Worm (Caenorhabditis elegans) whole organism, young adult: ENCODE data around the gene R07B1.9.

Experiments used
- ama-1 ChIP-seq, 3 experiments: fragments of 150-350 bp in 1 of 3; sonication (generic microtip) in 2 of 3; optimal IDR thresholded peaks; 2 replicates each; lab custom pipeline; 2014 to 2018; ENCODE audit warnings: missing biosample characterization in 2 of 3, missing genetic modification characterization in 2 of 3, missing genetic modification reagents in 2 of 3
- attf-3 ChIP-seq: fragments of 200-800 bp; sonication (Bioruptor generic); conservative IDR thresholded peaks from 2 replicates; pipeline ENCODE4 v1.3.6; 2022; ENCODE audit warnings: missing genetic modification reagents, missing genetic modification characterization, missing compliant biosample characterization
- attf-5 ChIP-seq: fragments of 200-800 bp; sonication (Bioruptor generic); optimal IDR thresholded peaks from 2 replicates; lab custom pipeline; 2018; ENCODE audit warnings: mild to moderate bottlenecking, missing genetic modification characterization, missing compliant biosample characterization

- TF ChIP-seq ama-1 (optimal IDR thresholded peaks at IDR 0.05; lab: Kevin White, UChicago) (no peak), ama-1 (GFP tag; optimal IDR thresholded peaks at IDR 0.05; lab: Kevin White, UChicago) (no peak), attf-5 (GFP tag; lab: Kevin White, UChicago) (no peak), attf-3 (GFP tag; lab: Robert Waterston, UW) (no peak)
Measured at ce11 chrX:9899426-9900131, 22.4 kb downstream of the R07B1.9 start, which contains the start of gene phf-34.
